Worm (Caenorhabditis elegans) whole organism, young adult: ENCODE results near the gene ida-1.

Experiments
- D2030.7 ChIP-seq: fragments of 200-800 bp; sonication (Bioruptor generic); IDR thresholded peaks from 2 replicates; pipeline ENCODE4 v1.3.6; 2022; ENCODE audit warnings: missing genetic modification reagents, missing genetic modification characterization, missing compliant biosample characterization
- F10E7.11 ChIP-seq: sonication (generic microtip); optimal IDR thresholded peaks from 2 replicates; lab custom pipeline; 2017; ENCODE audit warnings: mild to moderate bottlenecking, missing genetic modification characterization, moderate library complexity, missing compliant biosample characterization
- F37B4.10 ChIP-seq: fragments of 200-800 bp; sonication (Bioruptor generic); IDR thresholded peaks from 2 replicates; pipeline ENCODE4 v1.3.6; 2022; ENCODE audit warnings: missing genetic modification characterization, missing compliant biosample characterization
- F49E8.2 ChIP-seq: sonication (generic microtip); optimal IDR thresholded peaks from 3 replicates; lab custom pipeline; 2017; ENCODE audit warnings: missing genetic modification characterization, mild to moderate bottlenecking, missing compliant biosample characterization, antibody characterized with exemption, moderate library complexity; ENCODE audit not compliant: insufficient read depth
- F52B5.7 ChIP-seq: sonication (generic microtip); optimal IDR thresholded peaks from 2 replicates; lab custom pipeline; 2016; ENCODE audit warnings: mild to moderate bottlenecking, missing genetic modification characterization, missing compliant biosample characterization
- F57C9.4 ChIP-seq: sonication (generic microtip); optimal IDR thresholded peaks from 2 replicates; lab custom pipeline; 2017; ENCODE audit warnings: mild to moderate bottlenecking, missing genetic modification characterization, missing compliant biosample characterization
- K11D2.4 ChIP-seq: fragments of 200-800 bp; sonication (Bioruptor generic); IDR thresholded peaks from 2 replicates; pipeline ENCODE4 v1.3.6; 2022; ENCODE audit warnings: missing genetic modification reagents, missing genetic modification characterization, missing compliant biosample characterization
- Y53F4B.3 ChIP-seq: fragments of 200-800 bp; sonication (Bioruptor generic); IDR thresholded peaks from 2 replicates; pipeline ENCODE4 v1.3.6; 2022; ENCODE audit warnings: missing genetic modification reagents, missing genetic modification characterization, missing compliant biosample characterization
- Y95B8A.8 ChIP-seq: fragments of 200-800 bp; sonication (Bioruptor generic); IDR thresholded peaks from 2 replicates; pipeline ENCODE4 v1.3.6; 2022; ENCODE audit warnings: missing genetic modification reagents, missing genetic modification characterization, missing compliant biosample characterization
- akir-1 ChIP-seq: fragments of 200-800 bp; sonication (Bioruptor generic); optimal IDR thresholded peaks from 2 replicates; lab custom pipeline; 2018; ENCODE audit warnings: mild to moderate bottlenecking, missing genetic modification characterization, moderate library complexity, missing compliant biosample characterization
- attf-6 ChIP-seq: fragments of 200-800 bp; sonication (Bioruptor generic); IDR thresholded peaks from 2 replicates; pipeline ENCODE4 v1.3.6; 2022; ENCODE audit warnings: missing genetic modification reagents, missing genetic modification characterization, missing compliant biosample characterization
- ccch-3 ChIP-seq: fragments of 200-800 bp; sonication (Bioruptor generic); optimal IDR thresholded peaks from 2 replicates; lab custom pipeline; 2018; ENCODE audit warnings: mild to moderate bottlenecking, missing genetic modification characterization, missing compliant biosample characterization
- ceh-27 ChIP-seq: fragments of 200-800 bp; sonication (Bioruptor generic); optimal IDR thresholded peaks from 2 replicates; lab custom pipeline; 2018; ENCODE audit warnings: mild to moderate bottlenecking, missing genetic modification characterization, moderate library complexity, missing compliant biosample characterization
- ceh-91 ChIP-seq: fragments of 200-800 bp; sonication (Bioruptor generic); IDR thresholded peaks from 2 replicates; pipeline ENCODE4 v1.3.6; 2022; ENCODE audit warnings: missing genetic modification reagents, missing genetic modification characterization, missing compliant biosample characterization
- chd-7 ChIP-seq: sonication (generic microtip); optimal IDR thresholded peaks from 2 replicates; lab custom pipeline; 2016; ENCODE audit warnings: mild to moderate bottlenecking, missing genetic modification characterization, moderate library complexity, missing compliant biosample characterization
- die-1 ChIP-seq: sonication (generic microtip); optimal IDR thresholded peaks from 2 replicates; lab custom pipeline; 2016; ENCODE audit warnings: missing genotype, mild to moderate bottlenecking, missing genetic modification characterization, missing compliant biosample characterization
- dox-1 ChIP-seq: fragments of 200-800 bp; sonication (Bioruptor generic); IDR thresholded peaks from 2 replicates; pipeline ENCODE4 v1.3.6; 2022; ENCODE audit warnings: missing genetic modification reagents, missing genetic modification characterization, missing compliant biosample characterization
- dpff-1 ChIP-seq: sonication (generic microtip); optimal IDR thresholded peaks from 2 replicates; lab custom pipeline; 2017; ENCODE audit warnings: mild to moderate bottlenecking, missing genetic modification characterization, missing compliant biosample characterization
- dpl-1 ChIP-seq: fragments of 150-350 bp; optimal IDR thresholded peaks from 2 replicates; lab custom pipeline; 2014; ENCODE audit warnings: missing biosample characterization, missing genetic modification reagents, missing genetic modification characterization
- efl-1 ChIP-seq: fragments of 150-350 bp; optimal IDR thresholded peaks from 2 replicates; lab custom pipeline; 2014; ENCODE audit warnings: missing biosample characterization, missing genetic modification reagents, missing genetic modification characterization
- egrh-3 ChIP-seq: fragments of 200-800 bp; sonication (Bioruptor generic); IDR thresholded peaks from 2 replicates; pipeline ENCODE4 v1.3.6; 2022; ENCODE audit warnings: missing genetic modification reagents, missing genetic modification characterization, missing compliant biosample characterization
- ekl-4 ChIP-seq: fragments of 200-800 bp; sonication (Bioruptor generic); IDR thresholded peaks from 2 replicates; pipeline ENCODE4 v1.3.6; 2022; ENCODE audit warnings: missing genetic modification reagents, missing genetic modification characterization, missing compliant biosample characterization
- fkh-3 ChIP-seq: sonication (generic microtip); optimal IDR thresholded peaks from 2 replicates; lab custom pipeline; 2016; ENCODE audit warnings: mild to moderate bottlenecking, missing genetic modification characterization, missing compliant biosample characterization
- hlh-26 ChIP-seq: fragments of 200-800 bp; sonication (Bioruptor generic); conservative IDR thresholded peaks from 2 replicates; pipeline ENCODE4 v1.3.6; 2022; ENCODE audit warnings: missing genetic modification reagents, missing genetic modification characterization, missing compliant biosample characterization
- lag-1 ChIP-seq: fragments of 200-800 bp; sonication (Bioruptor generic); IDR thresholded peaks from 2 replicates; pipeline ENCODE4 v1.3.6; 2022; ENCODE audit warnings: missing genetic modification reagents, missing genetic modification characterization, missing compliant biosample characterization
- lin-40 ChIP-seq: sonication (generic microtip); optimal IDR thresholded peaks from 2 replicates; lab custom pipeline; 2016; ENCODE audit warnings: missing genetic modification characterization, mild to moderate bottlenecking, missing compliant biosample characterization, missing genotype, missing genetic modification reagents
- lin-54 ChIP-seq: fragments of 200-800 bp; sonication (Bioruptor generic); optimal IDR thresholded peaks from 2 replicates; lab custom pipeline; 2018; ENCODE audit warnings: mild to moderate bottlenecking, missing genetic modification characterization, missing compliant biosample characterization
- lsy-27 ChIP-seq: sonication (generic microtip); optimal IDR thresholded peaks from 2 replicates; lab custom pipeline; 2017; ENCODE audit warnings: missing genetic modification characterization, mild to moderate bottlenecking, missing compliant biosample characterization, antibody characterized with exemption, missing genotype, borderline replicate concordance; ENCODE audit not compliant: insufficient read depth
- madf-10 ChIP-seq: sonication (generic microtip); optimal IDR thresholded peaks from 2 replicates; lab custom pipeline; 2016; ENCODE audit warnings: mild to moderate bottlenecking, missing genetic modification characterization, missing compliant biosample characterization
- madf-3 ChIP-seq: fragments of 200-800 bp; sonication (Bioruptor generic); IDR thresholded peaks from 2 replicates; pipeline ENCODE4 v1.3.6; 2022; ENCODE audit warnings: missing genetic modification reagents, missing genetic modification characterization, missing compliant biosample characterization
- madf-6 ChIP-seq: fragments of 200-800 bp; sonication (Bioruptor generic); IDR thresholded peaks from 2 replicates; pipeline ENCODE4 v1.3.6; 2022; ENCODE audit warnings: missing genetic modification reagents, missing genetic modification characterization, missing compliant biosample characterization
- madf-8 ChIP-seq: fragments of 200-800 bp; sonication (Bioruptor generic); conservative IDR thresholded peaks from 2 replicates; pipeline ENCODE4 v1.3.6; 2022; ENCODE audit warnings: missing genetic modification reagents, missing genetic modification characterization, missing compliant biosample characterization
- mcd-1 ChIP-seq: fragments of 200-800 bp; sonication (Bioruptor generic); IDR thresholded peaks from 2 replicates; pipeline ENCODE4 v1.3.6; 2022; ENCODE audit warnings: missing genetic modification reagents, missing genetic modification characterization, missing compliant biosample characterization
- mxl-1 ChIP-seq: sonication (generic microtip); optimal IDR thresholded peaks from 2 replicates; lab custom pipeline; 2016; ENCODE audit warnings: missing genetic modification characterization, missing compliant biosample characterization
- nfya-1 ChIP-seq: sonication (generic microtip); optimal IDR thresholded peaks from 2 replicates; lab custom pipeline; 2017; ENCODE audit warnings: antibody characterized with exemption, missing compliant biosample characterization, missing genetic modification characterization, borderline replicate concordance; ENCODE audit not compliant: insufficient read depth
- nhr-120 ChIP-seq: fragments of 200-800 bp; sonication (Bioruptor generic); IDR thresholded peaks from 2 replicates; pipeline ENCODE4 v1.3.6; 2022; ENCODE audit warnings: missing genetic modification characterization, missing compliant biosample characterization
- nhr-90 ChIP-seq: sonication (generic microtip); optimal IDR thresholded peaks from 2 replicates; lab custom pipeline; 2016; ENCODE audit warnings: missing genotype, mild to moderate bottlenecking, missing genetic modification characterization, missing compliant biosample characterization
- pbrm-1 ChIP-seq: fragments of 200-800 bp; sonication (Bioruptor generic); IDR thresholded peaks from 2 replicates; pipeline ENCODE4 v1.3.6; 2022; ENCODE audit warnings: missing genetic modification reagents, missing genetic modification characterization, missing compliant biosample characterization
- rec-8 ChIP-seq, 2 experiments: sonication (generic microtip); optimal IDR thresholded peaks; 2 replicates each; lab custom pipeline; 2016; ENCODE audit warnings: mild to moderate bottlenecking in 2 of 2, missing genetic modification characterization in 2 of 2, missing genetic modification reagents in 2 of 2, missing genotype in 2 of 2, missing biosample characterization in 1 of 2, missing compliant biosample characterization in 1 of 2, moderate library complexity in 1 of 2
- repo-1 ChIP-seq: sonication (generic microtip); optimal IDR thresholded peaks from 2 replicates; lab custom pipeline; 2017; ENCODE audit warnings: mild to moderate bottlenecking, missing genetic modification characterization, missing compliant biosample characterization
- rpc-1 ChIP-seq, 2 experiments: fragments of 150-350 bp in 1 of 2; sonication (generic microtip) in 1 of 2; optimal IDR thresholded peaks; 2 replicates each; lab custom pipeline; 2014 to 2018; ENCODE audit warnings: missing biosample characterization in 1 of 2, missing genetic modification characterization in 1 of 2, missing genetic modification reagents in 1 of 2, missing genotype in 1 of 2
- sdz-38 ChIP-seq: sonication (generic microtip); optimal IDR thresholded peaks from 2 replicates; lab custom pipeline; 2016; ENCODE audit warnings: missing genotype, missing genetic modification characterization, missing compliant biosample characterization
- snpc-3.4 ChIP-seq: sonication (generic microtip); optimal IDR thresholded peaks from 2 replicates; lab custom pipeline; 2017; ENCODE audit warnings: missing genetic modification characterization, mild to moderate bottlenecking, missing compliant biosample characterization, antibody characterized with exemption, moderate library complexity, missing genotype, missing genetic modification reagents
- somi-1 ChIP-seq: fragments of 200-800 bp; sonication (Bioruptor generic); optimal IDR thresholded peaks from 2 replicates; lab custom pipeline; 2018; ENCODE audit warnings: mild to moderate bottlenecking, missing genetic modification characterization, missing compliant biosample characterization
- tbx-9 ChIP-seq: sonication (generic microtip); optimal IDR thresholded peaks from 2 replicates; lab custom pipeline; 2016; ENCODE audit warnings: borderline replicate concordance, missing genetic modification characterization, inconsistent platforms, missing compliant biosample characterization
- tlf-1 ChIP-seq: fragments of 200-800 bp; sonication (Bioruptor generic); optimal IDR thresholded peaks from 2 replicates; lab custom pipeline; 2018; ENCODE audit warnings: mild to moderate bottlenecking, missing genetic modification characterization, missing compliant biosample characterization
- unc-130 ChIP-seq: sonication (generic microtip); optimal IDR thresholded peaks from 2 replicates; lab custom pipeline; 2016; ENCODE audit warnings: missing genetic modification reagents, missing genetic modification characterization, missing compliant biosample characterization
- unc-62 ChIP-seq: fragments of 150-350 bp; optimal IDR thresholded peaks from 2 replicates; lab custom pipeline; 2014; ENCODE audit warnings: missing biosample characterization, missing genetic modification reagents, missing genetic modification characterization
- ztf-6 ChIP-seq: fragments of 200-800 bp; sonication (Bioruptor generic); IDR thresholded peaks from 2 replicates; pipeline ENCODE4 v1.3.6; 2022; ENCODE audit warnings: missing genetic modification reagents, missing genetic modification characterization, missing compliant biosample characterization

The ida-1 gene

ce11 chrIII:5782080-5782479, 26.7 kb downstream of the ida-1 start (continued):
- TF ChIP-seq F49E8.2 (tag; lab: Kevin White, UChicago) (peak; percentile 38), dpff-1 (tag; lab: Kevin White, UChicago) (no peak), rpc-1 (optimal IDR thresholded peaks at IDR 0.05; lab: Kevin White, UChicago) (peak; percentile 60), rpc-1 (tag; optimal IDR thresholded peaks at IDR 0.05; lab: Kevin White, UChicago) (peak; percentile 81), ccch-3 (GFP tag; lab: Kevin White, UChicago) (no peak), nfya-1 (tag; lab: Kevin White, UChicago) (no peak), egrh-3 (no peak), tbx-9 (no peak), die-1 (tag; lab: Kevin White, UChicago) (no peak), madf-8 (GFP tag; lab: Robert Waterston, UW) (no peak), somi-1 (GFP tag; lab: Kevin White, UChicago) (no peak), lin-54 (peak; percentile 3), F10E7.11 (tag; lab: Kevin White, UChicago) (no peak), lin-40 (tag; lab: Kevin White, UChicago) (no peak), ekl-4 (no peak), chd-7 (tag; lab: Kevin White, UChicago) (no peak), Y53F4B.3 (GFP tag; lab: Robert Waterston, UW) (no peak), F52B5.7 (tag; lab: Kevin White, UChicago) (no peak), ztf-6 (GFP tag; lab: Robert Waterston, UW) (no peak), mxl-1 (tag; lab: Kevin White, UChicago) (no peak), madf-6 (peak; percentile 46; the same call in 1 of the 2 replicates), K11D2.4 (GFP tag; lab: Robert Waterston, UW) (no peak), tlf-1 (GFP tag; lab: Kevin White, UChicago) (no peak), F57C9.4 (tag; lab: Kevin White, UChicago) (no peak), unc-62 (GFP tag; lab: Kevin White, UChicago) (no peak), repo-1 (tag; lab: Kevin White, UChicago) (no peak), dox-1 (GFP tag; lab: Robert Waterston, UW) (no peak), mcd-1 (GFP tag; lab: Robert Waterston, UW) (no peak), lag-1 (no peak), madf-10 (tag; lab: Kevin White, UChicago) (no peak), ceh-91 (peak; percentile 26; the same call in 1 of the 2 replicates), akir-1 (GFP tag; lab: Kevin White, UChicago) (no peak), F37B4.10 (no peak), snpc-3.4 (tag; lab: Kevin White, UChicago) (no peak), fkh-3 (tag; lab: Kevin White, UChicago) (no peak), efl-1 (GFP tag; lab: Kevin White, UChicago) (no peak), D2030.7 (peak; percentile 38; the same call in 1 of the 2 replicates), sdz-38 (no peak), unc-130 (no peak), dpl-1 (no peak), nhr-120 (GFP tag; lab: Robert Waterston, UW) (no peak), nhr-90 (tag; lab: Kevin White, UChicago) (peak; percentile 18), madf-3 (GFP tag; lab: Robert Waterston, UW) (no peak), ceh-27 (GFP tag; lab: Kevin White, UChicago) (no peak), attf-6 (GFP tag; lab: Robert Waterston, UW) (no peak), lsy-27 (no peak), Y95B8A.8 (no peak), rec-8 (tag; optimal IDR thresholded peaks at IDR 0.05; lab: Kevin White, UChicago) (no peak), hlh-26 (GFP tag; lab: Robert Waterston, UW) (no peak), pbrm-1 (GFP tag; lab: Robert Waterston, UW) (no peak)
